Worm (Caenorhabditis elegans) whole organism, L2 larva: ENCODE results near the gene snu-23.

ENCODE experiments used
- C34F6.9 ChIP-seq: fragments of 150-350 bp; optimal IDR thresholded peaks from 2 replicates; lab custom pipeline; 2014; ENCODE audit warnings: missing biosample characterization, missing genetic modification characterization
- F13H6.1 ChIP-seq: sonication (generic microtip); optimal IDR thresholded peaks from 2 replicates; lab custom pipeline; 2016; ENCODE audit warnings: missing genetic modification characterization, missing compliant biosample characterization
- R02D3.7 ChIP-seq: fragments of 150-350 bp; optimal IDR thresholded peaks from 2 replicates; lab custom pipeline; 2014; ENCODE audit warnings: missing biosample characterization, missing genetic modification characterization
- Y55F3AM.14 ChIP-seq: fragments of 200-800 bp; sonication (Bioruptor generic); optimal IDR thresholded peaks from 2 replicates; lab custom pipeline; 2018; ENCODE audit warnings: mild to moderate bottlenecking, missing genetic modification characterization, missing compliant biosample characterization
- ZK546.5 ChIP-seq: sonication (generic microtip); optimal IDR thresholded peaks from 2 replicates; lab custom pipeline; 2017; ENCODE audit warnings: missing biosample characterization, missing genetic modification characterization
- aly-2 ChIP-seq: fragments of 150-350 bp; optimal IDR thresholded peaks from 2 replicates; lab custom pipeline; 2014; ENCODE audit warnings: missing biosample characterization, missing genetic modification characterization
- ama-1 ChIP-seq: fragments of 150-350 bp; optimal IDR thresholded peaks from 2 replicates; lab custom pipeline; 2018; ENCODE audit warnings: inconsistent platforms
- ceh-16 ChIP-seq: fragments of 150-350 bp; optimal IDR thresholded peaks from 2 replicates; lab custom pipeline; 2014; ENCODE audit warnings: missing biosample characterization, missing genetic modification characterization
- crh-2 ChIP-seq: sonication (generic microtip); optimal IDR thresholded peaks from 2 replicates; lab custom pipeline; 2017; ENCODE audit warnings: missing biosample characterization, missing genetic modification characterization
- dmd-4 ChIP-seq: sonication (generic microtip); optimal IDR thresholded peaks from 2 replicates; lab custom pipeline; 2017; ENCODE audit warnings: missing biosample characterization, missing genetic modification characterization
- egl-27 ChIP-seq: sonication (generic microtip); optimal IDR thresholded peaks from 3 replicates; lab custom pipeline; 2017; ENCODE audit warnings: missing biosample characterization, missing genetic modification reagents, missing genetic modification characterization
- elt-1 ChIP-seq: fragments of 150-350 bp; optimal IDR thresholded peaks from 2 replicates; lab custom pipeline; 2014; ENCODE audit warnings: missing biosample characterization, missing genetic modification characterization
- fos-1 ChIP-seq: fragments of 150-350 bp; optimal IDR thresholded peaks from 2 replicates; lab custom pipeline; 2014; ENCODE audit warnings: missing biosample characterization, missing genetic modification characterization
- lin-11 ChIP-seq: fragments of 150-350 bp; sonication (generic microtip); optimal IDR thresholded peaks from 2 replicates; lab custom pipeline; 2014; ENCODE audit warnings: missing biosample characterization, missing genetic modification characterization, inconsistent platforms, mixed read lengths
- lsy-2 ChIP-seq, 2 experiments: fragments of 150-350 bp in 1 of 2; sonication (generic microtip) in 1 of 2; optimal IDR thresholded peaks; 2 replicates each; lab custom pipeline; 2014 to 2017; ENCODE audit warnings: missing biosample characterization in 2 of 2, missing genetic modification characterization in 2 of 2
- mab-5 ChIP-seq: fragments of 150-350 bp; optimal IDR thresholded peaks from 2 replicates; lab custom pipeline; 2014; ENCODE audit warnings: missing biosample characterization, missing genetic modification characterization
- nhr-12 ChIP-seq: fragments of 150-350 bp; optimal IDR thresholded peaks from 2 replicates; lab custom pipeline; 2014; ENCODE audit warnings: missing biosample characterization, missing genetic modification characterization
- nhr-129 ChIP-seq: fragments of 150-350 bp; optimal IDR thresholded peaks from 2 replicates; lab custom pipeline; 2014; ENCODE audit warnings: missing biosample characterization, missing genetic modification characterization
- nhr-23 ChIP-seq: fragments of 150-350 bp; optimal IDR thresholded peaks from 2 replicates; lab custom pipeline; 2014; ENCODE audit warnings: missing biosample characterization, missing genetic modification reagents, missing genetic modification characterization
- nhr-25 ChIP-seq: fragments of 150-350 bp; sonication (generic microtip); optimal IDR thresholded peaks from 3 replicates; lab custom pipeline; 2014; ENCODE audit warnings: missing biosample characterization, missing genetic modification characterization
- nhr-6 ChIP-seq: fragments of 150-350 bp; optimal IDR thresholded peaks from 2 replicates; lab custom pipeline; 2014; ENCODE audit warnings: missing biosample characterization, missing genetic modification characterization
- peb-1 ChIP-seq: fragments of 150-350 bp; optimal IDR thresholded peaks from 2 replicates; lab custom pipeline; 2014; ENCODE audit warnings: missing biosample characterization, missing genetic modification characterization
- sem-4 ChIP-seq: fragments of 150-350 bp; optimal IDR thresholded peaks from 2 replicates; lab custom pipeline; 2014; ENCODE audit warnings: missing biosample characterization, missing genetic modification reagents, missing genetic modification characterization
- skn-1 ChIP-seq: sonication (generic microtip); optimal IDR thresholded peaks from 2 replicates; lab custom pipeline; 2017; ENCODE audit warnings: missing biosample characterization, missing genetic modification characterization
- sma-3 ChIP-seq: sonication (generic microtip); optimal IDR thresholded peaks from 2 replicates; lab custom pipeline; 2016; ENCODE audit warnings: missing genetic modification reagents, missing genetic modification characterization, missing compliant biosample characterization
- sma-9 ChIP-seq, 2 experiments: fragments of 150-350 bp in 1 of 2; sonication (generic microtip) in 1 of 2; optimal IDR thresholded peaks; 2 replicates each; lab custom pipeline; 2014 to 2016; ENCODE audit warnings: missing genetic modification characterization in 2 of 2, mild to moderate bottlenecking in 1 of 2, missing biosample characterization in 1 of 2, missing compliant biosample characterization in 1 of 2, missing genetic modification reagents in 1 of 2, moderate library complexity in 1 of 2
- unc-55 ChIP-seq: fragments of 150-350 bp; sonication (generic microtip); optimal IDR thresholded peaks from 3 replicates; lab custom pipeline; 2014; ENCODE audit warnings: missing biosample characterization, missing genetic modification reagents, missing genetic modification characterization
- unc-62 ChIP-seq: fragments of 150-350 bp; optimal IDR thresholded peaks from 2 replicates; lab custom pipeline; 2014; ENCODE audit warnings: missing biosample characterization, missing genetic modification reagents, missing genetic modification characterization
- ztf-1 ChIP-seq: fragments of 200-800 bp; sonication (Bioruptor generic); conservative IDR thresholded peaks from 2 replicates; pipeline ENCODE4 v1.3.6; 2022; ENCODE audit warnings: missing genetic modification characterization, missing compliant biosample characterization
- ztf-11 ChIP-seq: sonication (generic microtip); optimal IDR thresholded peaks from 2 replicates; lab custom pipeline; 2017; ENCODE audit warnings: missing biosample characterization, missing genetic modification characterization
- ztf-4 ChIP-seq: fragments of 150-350 bp; optimal IDR thresholded peaks from 2 replicates; lab custom pipeline; 2014; ENCODE audit warnings: missing biosample characterization, missing genetic modification characterization

The snu-23 gene

ce11 chrIII:7806947-7807346 lies 37.0 kb upstream of the snu-23 start:
- no peak for TF ChIP-seq Y55F3AM.14
- TF ChIP-seq nhr-25 (tag; lab: Kevin White, UChicago): no peak
- no peak for TF ChIP-seq ztf-4 (tag; lab: Kevin White, UChicago)
- no peak for TF ChIP-seq sma-3 (GFP tag; lab: Kevin White, UChicago)
- no peak for TF ChIP-seq nhr-6 (tag; lab: Kevin White, UChicago)
- TF ChIP-seq sem-4 (tag; lab: Kevin White, UChicago): no peak
- no peak for TF ChIP-seq dmd-4 (tag; lab: Kevin White, UChicago)
- TF ChIP-seq elt-1 (tag; lab: Kevin White, UChicago): no peak
- no peak for TF ChIP-seq nhr-23
- no peak for TF ChIP-seq lin-11 (tag; lab: Kevin White, UChicago)
- no peak for TF ChIP-seq C34F6.9 (tag; lab: Kevin White, UChicago)
- TF ChIP-seq sma-9 (GFP tag; optimal IDR thresholded peaks at IDR 0.05; lab: Kevin White, UChicago): no peak
- TF ChIP-seq sma-9 (tag; optimal IDR thresholded peaks at IDR 0.05; lab: Kevin White, UChicago): no peak
- TF ChIP-seq skn-1 (tag; lab: Kevin White, UChicago): no peak
- TF ChIP-seq peb-1 (tag; lab: Kevin White, UChicago): no peak
- no peak for TF ChIP-seq ZK546.5 (tag; lab: Kevin White, UChicago)
- TF ChIP-seq lsy-2 (tag; optimal IDR thresholded peaks at IDR 0.05; lab: Kevin White, UChicago): no peak
- TF ChIP-seq fos-1 (tag; lab: Kevin White, UChicago): no peak
- no peak for TF ChIP-seq ztf-1 (GFP tag; lab: Robert Waterston, UW)

- TF ChIP-seq ama-1 (lab: Kevin White, UChicago) (no peak), nhr-12 (tag; lab: Kevin White, UChicago) (no peak), skn-1 (tag; lab: Kevin White, UChicago) (no peak), aly-2 (no peak), C34F6.9 (tag; lab: Kevin White, UChicago) (no peak), sma-3 (GFP tag; lab: Kevin White, UChicago) (no peak), ztf-11 (tag; lab: Kevin White, UChicago) (no peak)
- TF ChIP-seq, all 48 proteins: peak for 0
Observed at ce11 chrIII:7805253-7805652, 35.3 kb upstream of the snu-23 start.

- TF ChIP-seq egl-27 (no peak), lsy-2 (tag; optimal IDR thresholded peaks at IDR 0.05; lab: Kevin White, UChicago) (peak in 1 of 2 experiments; percentile 37)
- TF ChIP-seq, all 48 proteins: peak for 1
Observed at ce11 chrIII:7795311-7795710, 25.4 kb upstream of the snu-23 start, which contains the start of gene cyk-7. cyk-7 (minus strand) TSS chrIII:7795409.

- TF ChIP-seq C34F6.9 (tag; lab: Kevin White, UChicago) (no peak), mab-5 (tag; lab: Kevin White, UChicago) (peak; percentile 71), lsy-2 (tag; optimal IDR thresholded peaks at IDR 0.05; lab: Kevin White, UChicago) (peak in 1 of 2 experiments; percentile 21), crh-2 (tag; lab: Kevin White, UChicago) (no peak), unc-62 (peak; percentile 10)
Observed at ce11 chrIII:7792970-7793369, 23.1 kb upstream of the snu-23 start.

ce11 chrIII:7792209-7792608 lies 22.3 kb upstream of the snu-23 start:
- TF ChIP-seq lin-11 (tag; lab: Kevin White, UChicago) (no peak), Y55F3AM.14 (no peak), lsy-2 (tag; optimal IDR thresholded peaks at IDR 0.05; lab: Kevin White, UChicago) (peak in 1 of 2 experiments; percentile 76), ama-1 (lab: Kevin White, UChicago) (no peak)

ce11 chrIII:7790522-7790921 lies 20.6 kb upstream of the snu-23 start:
- TF ChIP-seq nhr-129 (tag; lab: Kevin White, UChicago): peak; percentile 6
- TF ChIP-seq ceh-16: no peak
- TF ChIP-seq mab-5 (tag; lab: Kevin White, UChicago): peak; percentile 74
- peak in 1 of 2 experiments; percentile 82 for TF ChIP-seq lsy-2 (tag; optimal IDR thresholded peaks at IDR 0.05; lab: Kevin White, UChicago)
- TF ChIP-seq crh-2 (tag; lab: Kevin White, UChicago): no peak
- TF ChIP-seq R02D3.7 (tag; lab: Kevin White, UChicago): no peak
- TF ChIP-seq F13H6.1 (tag; lab: Kevin White, UChicago): peak; percentile 22
- TF ChIP-seq unc-55 (GFP tag; lab: Kevin White, UChicago): peak; percentile 42
